Worm (Caenorhabditis elegans) whole organism, L1 larva: ENCODE measurements around the gene taf-6.1.

ENCODE experiments used
- C04F5.9 ChIP-seq: sonication (generic microtip); optimal IDR thresholded peaks from 2 replicates; lab custom pipeline; 2016; ENCODE audit warnings: missing genetic modification characterization, missing compliant biosample characterization
- C16A3.4 ChIP-seq: fragments of 150-350 bp; optimal IDR thresholded peaks from 2 replicates; lab custom pipeline; 2014; ENCODE audit warnings: missing biosample characterization, missing genetic modification characterization
- C34B4.2 ChIP-seq: sonication (generic microtip); optimal IDR thresholded peaks from 2 replicates; lab custom pipeline; 2017; ENCODE audit warnings: mild to moderate bottlenecking, missing genetic modification characterization, missing compliant biosample characterization
- F16B12.6 ChIP-seq: fragments of 150-350 bp; optimal IDR thresholded peaks from 2 replicates; lab custom pipeline; 2014; ENCODE audit warnings: missing biosample characterization, missing genetic modification characterization
- alr-1 ChIP-seq: fragments of 200-800 bp; sonication (Bioruptor generic); optimal IDR thresholded peaks from 2 replicates; lab custom pipeline; 2018; ENCODE audit warnings: borderline replicate concordance, mild to moderate bottlenecking, missing genetic modification characterization, missing compliant biosample characterization
- ceh-8 ChIP-seq: fragments of 200-800 bp; sonication (Bioruptor generic); optimal IDR thresholded peaks from 2 replicates; lab custom pipeline; 2018; ENCODE audit warnings: mild to moderate bottlenecking, missing genetic modification characterization, moderate library complexity, missing compliant biosample characterization
- ces-1 ChIP-seq: fragments of 150-350 bp; optimal IDR thresholded peaks from 2 replicates; lab custom pipeline; 2014; ENCODE audit warnings: missing biosample characterization, missing genetic modification reagents, missing genetic modification characterization
- dpl-1 ChIP-seq, 3 experiments: fragments of 150-350 bp in 2 of 3; sonication (generic microtip) in 1 of 3; optimal IDR thresholded peaks; 2 replicates each; lab custom pipeline; 2014 to 2017; ENCODE audit warnings: missing biosample characterization in 3 of 3, missing genetic modification characterization in 3 of 3, missing genetic modification reagents in 3 of 3
- dsc-1 ChIP-seq: sonication (generic microtip); optimal IDR thresholded peaks from 2 replicates; lab custom pipeline; 2016; ENCODE audit warnings: mild to moderate bottlenecking, missing genetic modification characterization, missing compliant biosample characterization
- efl-1 ChIP-seq, 4 experiments: fragments of 150-350 bp; optimal IDR thresholded peaks in 3 of 4; peaks in 1 of 4; 1 replicate in 1 of 4; 2 replicates in 3 of 4; lab custom pipeline; 2014; ENCODE audit warnings: missing biosample characterization in 2 of 4, missing genetic modification characterization in 2 of 4, missing genetic modification reagents in 2 of 4
- elt-2 ChIP-seq: sonication (generic microtip); optimal IDR thresholded peaks from 2 replicates; lab custom pipeline; 2016; ENCODE audit warnings: missing genetic modification characterization, mild to moderate bottlenecking, inconsistent platforms, missing compliant biosample characterization, missing genetic modification reagents
- fkh-4 ChIP-seq: sonication (generic microtip); optimal IDR thresholded peaks from 2 replicates; lab custom pipeline; 2016; ENCODE audit warnings: missing compliant biosample characterization, missing genetic modification characterization, borderline replicate concordance
- grh-1 ChIP-seq: fragments of 200-800 bp; sonication (Bioruptor generic); IDR thresholded peaks from 2 replicates; pipeline ENCODE4 v1.3.6; 2022; ENCODE audit warnings: missing genetic modification reagents, missing genetic modification characterization, missing compliant biosample characterization
- lin-14 ChIP-seq: fragments of 200-800 bp; sonication (Bioruptor generic); optimal IDR thresholded peaks from 2 replicates; lab custom pipeline; 2018; ENCODE audit warnings: mild to moderate bottlenecking, missing genetic modification characterization, moderate library complexity, missing compliant biosample characterization
- mep-1 ChIP-seq: fragments of 150-350 bp; optimal IDR thresholded peaks from 2 replicates; lab custom pipeline; 2014; ENCODE audit warnings: missing biosample characterization, missing genetic modification characterization
- nhr-11 ChIP-seq: fragments of 150-350 bp; optimal IDR thresholded peaks from 2 replicates; lab custom pipeline; 2014; ENCODE audit warnings: missing biosample characterization, missing genetic modification characterization
- nhr-20 ChIP-seq: sonication (generic microtip); optimal IDR thresholded peaks from 2 replicates; lab custom pipeline; 2016; ENCODE audit warnings: mild to moderate bottlenecking, missing genetic modification characterization, missing compliant biosample characterization
- nhr-71 ChIP-seq: sonication (generic microtip); optimal IDR thresholded peaks from 2 replicates; lab custom pipeline; 2016; ENCODE audit warnings: mild to moderate bottlenecking, missing genetic modification characterization, moderate library complexity, missing compliant biosample characterization
- nhr-84 ChIP-seq: sonication (generic microtip); optimal IDR thresholded peaks from 2 replicates; lab custom pipeline; 2017; ENCODE audit warnings: missing biosample characterization, missing genetic modification characterization
- nhr-85 ChIP-seq: sonication (generic microtip); peaks from one replicate; lab custom pipeline; 2016; ENCODE audit warnings: missing genetic modification characterization, inconsistent platforms, missing compliant biosample characterization
- snpc-4 ChIP-seq: fragments of 150-350 bp; optimal IDR thresholded peaks from 2 replicates; lab custom pipeline; 2014; ENCODE audit warnings: missing biosample characterization, missing genetic modification characterization
- tbx-2 ChIP-seq: sonication (generic microtip); optimal IDR thresholded peaks from 2 replicates; lab custom pipeline; 2016; ENCODE audit warnings: missing genetic modification characterization, missing compliant biosample characterization
- unc-98 ChIP-seq: fragments of 200-800 bp; sonication (Bioruptor generic); IDR thresholded peaks from 2 replicates; pipeline ENCODE4 v1.3.6; 2022; ENCODE audit warnings: missing genetic modification characterization, missing compliant biosample characterization
- vab-15 ChIP-seq: sonication (generic microtip); optimal IDR thresholded peaks from 2 replicates; lab custom pipeline; 2017; ENCODE audit warnings: missing genotype, mild to moderate bottlenecking, missing genetic modification characterization, missing compliant biosample characterization

taf-6.1 gene

DNA sequence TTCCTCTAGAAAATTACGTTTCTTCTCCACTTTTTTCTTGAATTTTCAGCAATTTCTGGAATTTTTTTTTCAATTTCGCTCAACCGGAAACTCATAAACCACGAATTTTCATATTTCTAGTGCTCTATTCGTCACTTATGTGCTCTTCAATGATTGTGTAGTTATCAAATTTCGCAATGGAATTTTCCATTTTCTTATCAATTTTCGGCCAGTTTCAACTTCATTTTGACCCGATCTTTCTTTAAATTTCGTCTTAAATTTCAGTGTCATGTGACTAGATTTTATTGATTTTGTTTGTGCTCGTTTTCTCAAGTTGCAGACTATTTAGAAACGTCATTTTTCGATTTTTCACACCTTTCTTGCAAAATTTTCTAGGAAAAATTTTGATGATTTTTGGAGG, 31.9 kb downstream of the taf-6.1 start (continued):
- TF ChIP-seq C34B4.2 (tag; lab: Kevin White, UChicago) (no peak), efl-1 (optimal IDR thresholded peaks at IDR 0.05; lab: Kevin White, UChicago) (no peak), efl-1 (GFP tag; optimal IDR thresholded peaks at IDR 0.05 in 1 of 2; lab: Kevin White, UChicago) (peak in 1 of 2 experiments; percentile 76)

DNA sequence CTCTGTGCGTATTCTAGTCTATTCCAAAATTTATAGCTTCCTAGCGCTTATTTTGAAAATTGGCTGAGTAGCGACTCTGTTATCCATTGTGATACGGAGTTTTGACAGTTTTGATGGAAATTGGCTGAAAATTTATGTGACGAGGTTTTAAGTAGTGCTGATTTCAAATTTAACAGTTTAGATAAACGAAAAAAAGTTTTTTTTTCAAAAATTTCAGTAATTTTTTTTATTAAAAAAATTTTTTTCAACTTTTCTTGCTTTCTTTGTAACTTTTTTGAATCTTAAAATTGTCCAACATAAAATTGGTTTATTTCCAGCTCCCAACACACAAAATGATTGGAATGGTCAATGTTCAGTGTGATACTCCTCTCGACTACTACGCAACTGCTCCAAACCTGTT, 35.5 kb downstream of the taf-6.1 start, which contains the start of gene T23F4.2:
Gene T23F4.2 (plus strand): TSS at position 301 of the 400 bp plus-strand sequence.
- no peak for TF ChIP-seq nhr-84 (tag; lab: Kevin White, UChicago)
- no peak for TF ChIP-seq mep-1 (tag; lab: Kevin White, UChicago)
- TF ChIP-seq lin-14 = no peak
- no peak for TF ChIP-seq C34B4.2 (tag; lab: Kevin White, UChicago)
- no peak for TF ChIP-seq nhr-71 (tag; lab: Kevin White, UChicago)
- TF ChIP-seq nhr-85 = no peak
- no peak for TF ChIP-seq tbx-2 (tag; lab: Kevin White, UChicago)
- TF ChIP-seq snpc-4 (tag; lab: Kevin White, UChicago) = no peak
- TF ChIP-seq alr-1 (tag; lab: Kevin White, UChicago) = no peak

DNA sequence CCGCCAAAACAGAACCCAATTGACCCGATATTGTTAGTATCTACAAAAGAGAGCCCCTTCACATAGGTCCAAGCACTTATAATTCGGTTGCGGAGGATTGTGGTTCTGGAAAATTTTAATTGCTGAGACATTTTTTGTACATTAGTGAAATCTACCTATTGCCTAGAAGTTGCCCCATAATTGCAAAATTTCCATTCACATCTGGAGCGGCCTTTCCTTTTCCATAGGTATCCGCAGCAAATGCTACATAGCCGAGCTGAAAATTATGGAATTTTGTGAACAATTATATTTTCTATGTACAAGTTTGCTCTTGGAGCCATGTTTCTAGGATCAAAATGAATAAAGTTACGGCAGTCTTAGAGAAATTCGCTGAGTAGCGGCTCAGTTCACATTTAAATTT, 43.1 kb downstream of the taf-6.1 start:
- TF ChIP-seq fkh-4 (no peak), nhr-11 (tag; lab: Kevin White, UChicago) (no peak), vab-15 (tag; lab: Kevin White, UChicago) (no peak), C04F5.9 (tag; lab: Kevin White, UChicago) (no peak), ces-1 (GFP tag; lab: Kevin White, UChicago) (no peak), dpl-1 (GFP tag; optimal IDR thresholded peaks at IDR 0.05; lab: Kevin White, UChicago) (no peak), mep-1 (tag; lab: Kevin White, UChicago) (no peak), unc-98 (no peak), elt-2 (tag; lab: Kevin White, UChicago) (no peak), F16B12.6 (tag; lab: Kevin White, UChicago) (no peak), C16A3.4 (tag; lab: Kevin White, UChicago) (no peak), dsc-1 (tag; lab: Kevin White, UChicago) (no peak), grh-1 (no peak)

DNA sequence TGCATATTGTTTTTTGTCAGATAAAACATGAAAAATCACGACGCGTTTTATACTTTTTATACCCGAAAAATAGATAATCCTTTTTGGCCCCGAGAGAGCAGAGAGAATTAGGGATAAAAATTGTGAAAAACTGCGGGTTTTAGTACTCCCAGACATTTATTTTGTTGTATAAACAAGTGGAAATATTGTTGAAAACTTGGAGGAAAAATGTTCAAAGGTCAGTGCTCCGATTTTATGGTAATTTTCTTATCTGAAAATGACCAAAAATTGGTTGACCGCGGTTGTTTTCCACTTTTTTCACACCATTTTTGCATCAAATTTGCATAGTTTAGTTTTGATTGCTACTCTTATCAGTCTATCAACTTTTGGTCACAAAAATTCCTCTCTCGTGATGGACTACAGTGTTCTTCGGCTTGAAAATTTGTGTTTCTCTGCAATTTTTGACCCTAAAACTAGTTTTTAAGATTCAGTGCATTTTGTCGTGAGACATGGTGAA, 44.4 kb downstream of the taf-6.1 start, which contains the start of gene dlhd-1:
Gene dlhd-1 (minus strand): TSS at position 51 of the 496 bp plus-strand sequence.
- TF ChIP-seq ceh-8 (GFP tag; lab: Kevin White, UChicago) = no peak
- TF ChIP-seq elt-2 (tag; lab: Kevin White, UChicago) = peak; percentile 58
- TF ChIP-seq nhr-20 = peak; percentile 44

DNA sequence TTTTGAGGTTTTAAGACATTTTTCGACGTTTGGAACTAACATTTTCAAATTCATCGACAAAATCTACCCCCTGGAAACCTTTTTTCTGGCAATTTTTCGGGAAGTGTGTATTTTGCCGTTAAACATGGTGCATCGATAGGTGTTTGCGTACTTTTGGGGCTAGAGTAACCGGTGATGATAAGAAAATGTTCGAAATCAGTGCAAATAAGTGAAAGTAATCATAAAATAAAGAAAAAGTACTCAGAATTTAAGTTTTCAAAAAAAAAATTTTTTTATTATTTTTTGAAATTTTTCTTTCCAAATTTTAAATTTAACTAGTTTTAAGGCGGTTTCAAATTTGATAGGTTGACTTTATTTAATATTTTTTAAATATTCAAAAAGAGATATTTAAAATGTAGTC, 51.4 kb downstream of the taf-6.1 start, which contains the start of gene nas-27:
Gene nas-27 (minus strand): TSS at position 101 of the 400 bp plus-strand sequence.
- no peak for TF ChIP-seq efl-1 (optimal IDR thresholded peaks at IDR 0.05; lab: Kevin White, UChicago)
- TF ChIP-seq efl-1 (GFP tag; optimal IDR thresholded peaks at IDR 0.05 in 1 of 2; lab: Kevin White, UChicago) = peak in 1 of 2 experiments; percentile 46
- no peak for TF ChIP-seq nhr-84 (tag; lab: Kevin White, UChicago)
- TF ChIP-seq, all 84 proteins: peak for 1
